Worm (Caenorhabditis elegans) whole organism, late embryonic: ENCODE measurements around the gene kcnl-4.

Experiments used
- T23F11.4 ChIP-seq: fragments of 200-800 bp; sonication (Bioruptor generic); optimal IDR thresholded peaks from 2 replicates; lab custom pipeline; 2018; ENCODE audit warnings: mild to moderate bottlenecking, missing genetic modification characterization, missing compliant biosample characterization
- fkh-10 ChIP-seq: fragments of 150-350 bp; optimal IDR thresholded peaks from 2 replicates; lab custom pipeline; 2014; ENCODE audit warnings: missing biosample characterization, missing genetic modification reagents, missing genetic modification characterization
- hlh-13 ChIP-seq: fragments of 200-800 bp; sonication (Bioruptor generic); optimal IDR thresholded peaks from 2 replicates; lab custom pipeline; 2018; ENCODE audit warnings: mild to moderate bottlenecking, missing genetic modification characterization, missing compliant biosample characterization
- hlh-30 ChIP-seq: sonication (generic microtip); optimal IDR thresholded peaks from 2 replicates; lab custom pipeline; 2017; ENCODE audit warnings: antibody characterized with exemption, missing genetic modification characterization, missing compliant biosample characterization; ENCODE audit not compliant: insufficient read depth
- lin-11 ChIP-seq: fragments of 200-800 bp; sonication (Bioruptor generic); optimal IDR thresholded peaks from 2 replicates; lab custom pipeline; 2018; ENCODE audit warnings: mild to moderate bottlenecking, missing genetic modification characterization, missing compliant biosample characterization
- nhr-11 ChIP-seq: fragments of 150-350 bp; optimal IDR thresholded peaks from 2 replicates; lab custom pipeline; 2014; ENCODE audit warnings: missing biosample characterization, missing genetic modification characterization
- pha-4 ChIP-seq: fragments of 150-350 bp; optimal IDR thresholded peaks from 2 replicates; lab custom pipeline; 2018; ENCODE audit warnings: missing biosample characterization, missing genetic modification reagents, missing genetic modification characterization
- pqm-1 ChIP-seq: sonication (generic microtip); optimal IDR thresholded peaks from 2 replicates; lab custom pipeline; 2016; ENCODE audit warnings: missing genetic modification characterization, missing compliant biosample characterization
- rnt-1 ChIP-seq: sonication (generic microtip); optimal IDR thresholded peaks from 2 replicates; lab custom pipeline; 2016; ENCODE audit warnings: missing genetic modification characterization, missing compliant biosample characterization
- unc-86 ChIP-seq: sonication (generic microtip); optimal IDR thresholded peaks from 2 replicates; lab custom pipeline; 2016; ENCODE audit warnings: missing genetic modification characterization, missing compliant biosample characterization

- TF ChIP-seq nhr-11 (tag; lab: Kevin White, UChicago) (no peak), lin-11 (no peak), unc-86 (no peak), pqm-1 (tag; lab: Kevin White, UChicago) (no peak), hlh-30 (tag; lab: Kevin White, UChicago) (no peak), fkh-10 (GFP tag; lab: Kevin White, UChicago) (no peak), rnt-1 (tag; lab: Kevin White, UChicago) (no peak), pha-4 (no peak), hlh-13 (no peak), T23F11.4 (no peak)
These were observed 39.8 kb upstream of the kcnl-4 start for ce11 chrV:14491097-14491496.
